Fruit fly (Drosophila melanogaster) whole organism, embryonic: ENCODE data around the gene xmas.
A peak's percentile ranks its signal among the peaks of the same experiment; 100 is the strongest.

Source experiments
- Aef1 ChIP-seq: fragments of 200-800 bp; sonication (Bioruptor generic); IDR thresholded peaks from 3 replicates; pipeline ENCODE4 v1.3.6; 2022; ENCODE audit warnings: missing biosample characterization, missing genetic modification characterization
- Bdp1 ChIP-seq: fragments of 200-800 bp; sonication (Bioruptor generic); optimal IDR thresholded peaks from 3 replicates; lab custom pipeline; 2016; ENCODE audit warnings: missing biosample characterization, missing genetic modification characterization
- CG10565 ChIP-seq: fragments of 200-800 bp; sonication (Bioruptor generic); optimal IDR thresholded peaks from 3 replicates; lab custom pipeline; 2016; ENCODE audit warnings: missing biosample characterization, mild to moderate bottlenecking, missing genetic modification characterization
- CG10979 ChIP-seq: fragments of 200-800 bp; sonication (Bioruptor generic); optimal IDR thresholded peaks from 2 replicates; lab custom pipeline; 2018; ENCODE audit warnings: missing biosample characterization, mild to moderate bottlenecking, missing genetic modification characterization, moderate library complexity
- CG1233 ChIP-seq: fragments of 200-800 bp; sonication (Bioruptor generic); optimal IDR thresholded peaks from 4 replicates; lab custom pipeline; 2018; ENCODE audit warnings: missing biosample characterization, mild to moderate bottlenecking, missing genetic modification characterization
- CG12744 ChIP-seq: fragments of 200-800 bp; sonication (Bioruptor generic); optimal IDR thresholded peaks from 2 replicates; lab custom pipeline; 2016; ENCODE audit warnings: missing biosample characterization, missing genetic modification characterization
- CG12942 ChIP-seq: fragments of 200-800 bp; sonication (Bioruptor generic); optimal IDR thresholded peaks from 3 replicates; lab custom pipeline; 2016; ENCODE audit warnings: missing biosample characterization, missing genetic modification characterization
- CG13894 ChIP-seq: fragments of 200-800 bp; sonication (Bioruptor generic); optimal IDR thresholded peaks from 3 replicates; lab custom pipeline; 2018; ENCODE audit warnings: missing biosample characterization, mild to moderate bottlenecking, missing genetic modification characterization, moderate library complexity
- CG16813 ChIP-seq: fragments of 200-800 bp; sonication (Bioruptor generic); IDR thresholded peaks from 3 replicates; pipeline ENCODE4 v1.3.6; 2022; ENCODE audit warnings: missing biosample characterization, missing genetic modification characterization; ENCODE audit not compliant: partially characterized antibody
- CG17186 ChIP-seq: fragments of 200-800 bp; sonication (Bioruptor generic); optimal IDR thresholded peaks from 3 replicates; lab custom pipeline; 2017; ENCODE audit warnings: missing biosample characterization, missing genetic modification reagents, missing genetic modification characterization
- CG2116 ChIP-seq: fragments of 200-800 bp; sonication (Bioruptor generic); optimal IDR thresholded peaks from 3 replicates; lab custom pipeline; 2018; ENCODE audit warnings: missing biosample characterization, mild to moderate bottlenecking, missing genetic modification characterization
- CG2199 ChIP-seq: fragments of 200-800 bp; sonication (Bioruptor generic); IDR thresholded peaks from 3 replicates; pipeline ENCODE4 v1.3.6; 2022; ENCODE audit warnings: missing biosample characterization, missing genetic modification characterization
- CG2889 ChIP-seq: fragments of 200-800 bp; sonication (Bioruptor generic); IDR thresholded peaks from 3 replicates; pipeline ENCODE4 v1.3.6; 2022; ENCODE audit warnings: missing biosample characterization, missing genetic modification characterization
- CG30431 ChIP-seq: fragments of 200-800 bp; sonication (Bioruptor generic); optimal IDR thresholded peaks from 2 replicates; lab custom pipeline; 2017; ENCODE audit warnings: missing biosample characterization, missing genetic modification characterization
- CG33557 ChIP-seq: fragments of 200-800 bp; sonication (Bioruptor generic); optimal IDR thresholded peaks from 2 replicates; lab custom pipeline; 2019; ENCODE audit warnings: missing biosample characterization, mild to moderate bottlenecking, missing genetic modification characterization, moderate library complexity
- CG34376 ChIP-seq: fragments of 200-800 bp; sonication (Bioruptor generic); optimal IDR thresholded peaks from 2 replicates; lab custom pipeline; 2018; ENCODE audit warnings: missing biosample characterization, mild to moderate bottlenecking, missing genetic modification characterization
- CG34422 ChIP-seq: fragments of 200-800 bp; sonication (Bioruptor generic); IDR thresholded peaks from 3 replicates; pipeline ENCODE4 v1.3.6; 2022; ENCODE audit warnings: missing biosample characterization, missing genetic modification characterization
- CG43689 ChIP-seq: fragments of 200-800 bp; sonication (Bioruptor generic); IDR thresholded peaks from 2 replicates; pipeline ENCODE4 v1.3.6; 2022; ENCODE audit warnings: missing biosample characterization, missing genetic modification characterization
- CG4820 ChIP-seq: fragments of 200-800 bp; sonication (Bioruptor generic); optimal IDR thresholded peaks from 3 replicates; lab custom pipeline; 2016; ENCODE audit warnings: missing biosample characterization, missing genetic modification characterization
- CG8944 ChIP-seq: fragments of 200-800 bp; sonication (Bioruptor generic); optimal IDR thresholded peaks from 3 replicates; lab custom pipeline; 2016; ENCODE audit warnings: missing biosample characterization, missing genetic modification characterization
- CTCF ChIP-seq: fragments of 200-800 bp; sonication (Bioruptor generic); optimal IDR thresholded peaks from 2 replicates; lab custom pipeline; 2017; ENCODE audit warnings: missing biosample characterization, mild to moderate bottlenecking, missing genetic modification characterization, moderate library complexity
- Doc2 ChIP-seq: fragments of 200-800 bp; sonication (Bioruptor generic); IDR thresholded peaks from 2 replicates; pipeline ENCODE4 v1.3.6; 2022; ENCODE audit warnings: missing biosample characterization, missing genetic modification characterization
- E2f1 ChIP-seq: fragments of 200-800 bp; sonication (Bioruptor generic); IDR thresholded peaks from 2 replicates; pipeline ENCODE4 v1.3.6; 2022; ENCODE audit warnings: missing biosample characterization, missing genetic modification characterization
- Elba2 ChIP-seq: fragments of 200-800 bp; sonication (Bioruptor generic); optimal IDR thresholded peaks from 3 replicates; lab custom pipeline; 2016; ENCODE audit warnings: missing biosample characterization, missing genetic modification characterization
- GATAe ChIP-seq: fragments of 200-800 bp; sonication (Bioruptor generic); conservative IDR thresholded peaks from 2 replicates; pipeline ENCODE4 v1.3.6; 2022; ENCODE audit warnings: missing biosample characterization, missing genetic modification characterization
- HLH54F ChIP-seq: fragments of 200-800 bp; sonication (Bioruptor generic); optimal IDR thresholded peaks from 3 replicates; lab custom pipeline; 2016; ENCODE audit warnings: missing biosample characterization, missing genetic modification characterization
- MBD-R2 ChIP-seq: fragments of 200-800 bp; sonication (Bioruptor generic); IDR thresholded peaks from 2 replicates; pipeline ENCODE4 v1.3.6; 2022; ENCODE audit warnings: missing biosample characterization, missing genetic modification characterization
- Myb ChIP-seq: fragments of 200-800 bp; sonication (Bioruptor generic); optimal IDR thresholded peaks from 2 replicates; lab custom pipeline; 2016; ENCODE audit warnings: missing biosample characterization, missing genetic modification characterization
- NK7.1 ChIP-seq: fragments of 200-800 bp; sonication (Bioruptor generic); optimal IDR thresholded peaks from 3 replicates; lab custom pipeline; 2016; ENCODE audit warnings: missing biosample characterization, missing genetic modification characterization
- Poxn ChIP-seq: fragments of 200-800 bp; sonication (Bioruptor generic); IDR thresholded peaks from 2 replicates; pipeline ENCODE4 v1.3.6; 2022; ENCODE audit warnings: missing biosample characterization, missing genetic modification characterization
- Sox102F ChIP-seq: fragments of 200-800 bp; sonication (Bioruptor generic); optimal IDR thresholded peaks from 2 replicates; lab custom pipeline; 2018; ENCODE audit warnings: missing biosample characterization, mild to moderate bottlenecking, missing genetic modification characterization, moderate library complexity
- az2 ChIP-seq: fragments of 200-800 bp; sonication (Bioruptor generic); optimal IDR thresholded peaks from 3 replicates; lab custom pipeline; 2016; ENCODE audit warnings: missing biosample characterization, missing genetic modification characterization
- bbx ChIP-seq: fragments of 200-800 bp; sonication (Bioruptor generic); IDR thresholded peaks from 2 replicates; pipeline ENCODE4 v1.3.6; 2022; ENCODE audit warnings: missing biosample characterization, missing genetic modification characterization; ENCODE audit not compliant: partially characterized antibody
- bcd ChIP-seq: fragments of 200-800 bp; sonication (Bioruptor generic); optimal IDR thresholded peaks from 2 replicates; lab custom pipeline; 2017; ENCODE audit warnings: missing biosample characterization, mild to moderate bottlenecking, missing genetic modification characterization
- br ChIP-seq: fragments of >200 bp; optimal IDR thresholded peaks from 2 replicates; lab custom pipeline; 2017
- bsh ChIP-seq, 2 experiments: fragments of 200-800 bp; sonication (Bioruptor generic); optimal IDR thresholded peaks; 2 replicates each; lab custom pipeline; 2017 to 2018; ENCODE audit warnings: mild to moderate bottlenecking in 2 of 2, missing biosample characterization in 2 of 2, missing genetic modification characterization in 2 of 2, moderate library complexity in 1 of 2
- caup ChIP-seq: fragments of 200-800 bp; sonication (Bioruptor generic); optimal IDR thresholded peaks from 3 replicates; lab custom pipeline; 2017; ENCODE audit warnings: missing biosample characterization, mild to moderate bottlenecking, missing genetic modification characterization, moderate library complexity; ENCODE audit not compliant: severe bottlenecking
- chif ChIP-seq, 2 experiments: fragments of 200-800 bp; sonication (Bioruptor generic); optimal IDR thresholded peaks; 3 replicates each; lab custom pipeline; 2016; ENCODE audit warnings: missing biosample characterization in 2 of 2, missing genetic modification characterization in 2 of 2
- eyg ChIP-seq: fragments of 200-800 bp; sonication (Bioruptor generic); optimal IDR thresholded peaks from 3 replicates; lab custom pipeline; 2016; ENCODE audit warnings: missing biosample characterization, missing genetic modification characterization
- fd102C ChIP-seq: fragments of 200-800 bp; sonication (Bioruptor generic); optimal IDR thresholded peaks from 2 replicates; lab custom pipeline; 2018; ENCODE audit warnings: missing biosample characterization, mild to moderate bottlenecking, missing genetic modification characterization, moderate library complexity
- fd96Cb ChIP-seq: fragments of 200-800 bp; sonication (Bioruptor generic); optimal IDR thresholded peaks from 2 replicates; lab custom pipeline; 2018; ENCODE audit warnings: missing biosample characterization, mild to moderate bottlenecking, missing genetic modification characterization, moderate library complexity
- ham ChIP-seq: fragments of 200-800 bp; sonication (Bioruptor generic); IDR thresholded peaks from 2 replicates; pipeline ENCODE4 v1.3.6; 2022; ENCODE audit warnings: missing biosample characterization, missing genetic modification characterization
- jing ChIP-seq: fragments of 200-800 bp; sonication (Bioruptor generic); optimal IDR thresholded peaks from 2 replicates; lab custom pipeline; 2018; ENCODE audit warnings: missing biosample characterization, mild to moderate bottlenecking, missing genetic modification characterization
- lilli ChIP-seq: fragments of 200-800 bp; sonication (Bioruptor generic); optimal IDR thresholded peaks from 3 replicates; lab custom pipeline; 2016; ENCODE audit warnings: missing biosample characterization, missing genetic modification characterization
- lov ChIP-seq, 2 experiments: fragments of 200-800 bp in 1 of 2; fragments of >200 bp in 1 of 2; sonication (Bioruptor generic) in 1 of 2; IDR thresholded peaks in 1 of 2; optimal IDR thresholded peaks in 1 of 2; 2 replicates in 1 of 2; 3 replicates in 1 of 2; pipeline versions ENCODE4 v1.3.6 to Lab custom; 2017 to 2022; ENCODE audit warnings: missing biosample characterization in 1 of 2, missing genetic modification characterization in 1 of 2
- peb ChIP-seq: fragments of 200-800 bp; sonication (Bioruptor generic); IDR thresholded peaks from 2 replicates; pipeline ENCODE4 v1.3.6; 2022; ENCODE audit warnings: missing biosample characterization, missing genetic modification characterization
- pnt ChIP-seq: fragments of 200-800 bp; sonication (Bioruptor generic); optimal IDR thresholded peaks from 3 replicates; lab custom pipeline; 2016; ENCODE audit warnings: missing biosample characterization, missing genetic modification characterization
- ranshi ChIP-seq: fragments of 200-800 bp; sonication (Bioruptor generic); IDR thresholded peaks from 2 replicates; pipeline ENCODE4 v1.3.6; 2022; ENCODE audit warnings: missing biosample characterization, missing genetic modification characterization
- rib ChIP-seq: fragments of 200-800 bp; sonication (Bioruptor generic); IDR thresholded peaks from 2 replicates; pipeline ENCODE4 v1.3.6; 2022; ENCODE audit warnings: missing biosample characterization, missing genetic modification characterization
- schlank ChIP-seq: fragments of 200-800 bp; sonication (Bioruptor generic); optimal IDR thresholded peaks from 2 replicates; lab custom pipeline; 2018; ENCODE audit warnings: missing biosample characterization, mild to moderate bottlenecking, missing genetic modification characterization
- sug ChIP-seq: fragments of 200-800 bp; optimal IDR thresholded peaks from 2 replicates; lab custom pipeline; 2019; ENCODE audit warnings: missing biosample characterization, mild to moderate bottlenecking, missing genetic modification characterization, moderate library complexity
- zen2 ChIP-seq: fragments of 200-800 bp; sonication (Bioruptor generic); IDR thresholded peaks from 3 replicates; pipeline ENCODE4 v1.3.6; 2022; ENCODE audit warnings: missing biosample characterization, missing genetic modification characterization; ENCODE audit not compliant: partially characterized antibody

xmas gene

dm6 chrX:17178484-17178921 is 19.4 kb upstream of the xmas start (continued):
- peak; percentile 90 for TF ChIP-seq pnt
- peak; percentile 96 for TF ChIP-seq lilli (GFP tag; lab: Kevin White, UChicago)
- peak; percentile 98 for TF ChIP-seq MBD-R2 (GFP tag; lab: Robert Waterston, UW)
- no peak for TF ChIP-seq lov (optimal IDR thresholded peaks at IDR 0.05; lab: Kevin White, UChicago)
- peak; percentile 98 for TF ChIP-seq lov (GFP tag; IDR thresholded peaks at IDR 0.05; lab: Robert Waterston, UW)
- TF ChIP-seq jing (GFP tag; lab: Kevin White, UChicago) = no peak
- TF ChIP-seq peb (GFP tag; lab: Robert Waterston, UW) = peak; percentile 98
- no peak for TF ChIP-seq CG33557 (GFP tag; lab: Kevin White, UChicago)
- peak; percentile 98 for TF ChIP-seq fd96Cb (tag; lab: Kevin White, UChicago)
- peak; percentile 98 for TF ChIP-seq CG2199 (GFP tag; lab: Robert Waterston, UW)
- peak; percentile 97 for TF ChIP-seq Aef1 (GFP tag; lab: Robert Waterston, UW)
- TF ChIP-seq CG43689 (GFP tag; lab: Robert Waterston, UW) = no peak
- peak; percentile 96 for TF ChIP-seq GATAe
- no peak for TF ChIP-seq CG16813 (GFP tag; lab: Robert Waterston, UW)
- TF ChIP-seq Bdp1 (GFP tag; lab: Kevin White, UChicago) = no peak
- TF ChIP-seq CTCF (GFP tag; lab: Kevin White, UChicago) = peak; percentile 62
- no peak for TF ChIP-seq Sox102F (GFP tag; lab: Kevin White, UChicago)
- peak; percentile 99 for TF ChIP-seq E2f1
- peak; percentile 92 for TF ChIP-seq Doc2
- peak; percentile 99 for TF ChIP-seq ranshi (GFP tag; lab: Robert Waterston, UW)
- TF ChIP-seq CG1233 (GFP tag; lab: Kevin White, UChicago) = peak; percentile 96
- TF ChIP-seq CG12744 (GFP tag; lab: Kevin White, UChicago) = peak; percentile 71
- no peak for TF ChIP-seq bbx (GFP tag; lab: Robert Waterston, UW)
- peak; percentile 99 for TF ChIP-seq CG34422 (GFP tag; lab: Robert Waterston, UW)
- no peak for TF ChIP-seq CG8944 (GFP tag; lab: Kevin White, UChicago)
- peak; percentile 99 for TF ChIP-seq CG10979 (tag; lab: Kevin White, UChicago)
- peak; percentile 65 for TF ChIP-seq Elba2
- TF ChIP-seq CG10565 (GFP tag; lab: Kevin White, UChicago) = peak; percentile 77
- no peak for TF ChIP-seq br (lab: Kevin White, UChicago)
- peak; percentile 86 for TF ChIP-seq schlank (tag; lab: Kevin White, UChicago)
- no peak for TF ChIP-seq CG2116 (GFP tag; lab: Kevin White, UChicago)
- peak; percentile 85 for TF ChIP-seq CG13894 (tag; lab: Kevin White, UChicago)
- TF ChIP-seq chif (GFP tag; optimal IDR thresholded peaks at IDR 0.05; lab: Kevin White, UChicago) = peak in 1 of 2 experiments; percentile 86
- TF ChIP-seq fd102C (GFP tag; lab: Kevin White, UChicago) = peak; percentile 77
- TF ChIP-seq Poxn = peak; percentile 52
- peak; percentile 96 for TF ChIP-seq caup (GFP tag; lab: Kevin White, UChicago)
- TF ChIP-seq sug (tag; lab: Kevin White, UChicago) = peak; percentile 82
- no peak for TF ChIP-seq CG12942
- TF ChIP-seq CG34376 (GFP tag; lab: Kevin White, UChicago) = peak; percentile 85
- TF ChIP-seq bsh (GFP tag; optimal IDR thresholded peaks at IDR 0.05; lab: Kevin White, UChicago) = no peak
- no peak for TF ChIP-seq zen2
- TF ChIP-seq CG2889 = no peak
- TF ChIP-seq CG30431 = peak; percentile 26
- TF ChIP-seq rib (GFP tag; lab: Robert Waterston, UW) = peak; percentile 96
- TF ChIP-seq eyg = peak; percentile 95
- peak; percentile 97 for TF ChIP-seq CG4820 (GFP tag; lab: Kevin White, UChicago)
- TF ChIP-seq HLH54F (GFP tag; lab: Kevin White, UChicago) = peak; percentile 70
- peak; percentile 96 for TF ChIP-seq NK7.1 (GFP tag; lab: Kevin White, UChicago)
- peak; percentile 22 for TF ChIP-seq Myb (GFP tag; lab: Kevin White, UChicago)
- TF ChIP-seq ham (GFP tag; lab: Robert Waterston, UW) = no peak
- TF ChIP-seq az2 = no peak
- peak; percentile 98 for TF ChIP-seq bcd (GFP tag; lab: Kevin White, UChicago)
- peak; percentile 81 for TF ChIP-seq CG17186 (GFP tag; lab: Kevin White, UChicago)
